Worm (Caenorhabditis elegans) whole organism, L4 larva: ENCODE data around the gene Y57G11C.40.

Experiments used
- F26F4.8 ChIP-seq: fragments of 200-800 bp; sonication (Bioruptor generic); conservative IDR thresholded peaks from 2 replicates; pipeline ENCODE4 v1.3.6; 2022; ENCODE audit warnings: missing genetic modification characterization, missing compliant biosample characterization
- F49E8.2 ChIP-seq: sonication (generic microtip); optimal IDR thresholded peaks from 2 replicates; lab custom pipeline; 2016; ENCODE audit warnings: missing compliant biosample characterization, mild to moderate bottlenecking, missing genetic modification characterization, borderline replicate concordance
- T26A8.4 ChIP-seq: fragments of 200-800 bp; sonication (Bioruptor generic); IDR thresholded peaks from 2 replicates; pipeline ENCODE4 v1.3.6; 2022; ENCODE audit warnings: missing genetic modification characterization, missing compliant biosample characterization
- daf-12 ChIP-seq: fragments of 150-350 bp; optimal IDR thresholded peaks from 2 replicates; lab custom pipeline; 2014; ENCODE audit warnings: missing biosample characterization, missing genetic modification reagents, missing genetic modification characterization
- daf-8 ChIP-seq: fragments of 200-800 bp; sonication (Bioruptor generic); IDR thresholded peaks from 2 replicates; pipeline ENCODE4 v1.3.6; 2022; ENCODE audit warnings: missing genetic modification characterization, missing compliant biosample characterization
- dmd-6 ChIP-seq: fragments of 200-800 bp; sonication (Bioruptor generic); IDR thresholded peaks from 2 replicates; pipeline ENCODE4 v1.3.6; 2022; ENCODE audit warnings: missing genetic modification reagents, missing genetic modification characterization, missing compliant biosample characterization
- dmd-9 ChIP-seq: fragments of 200-800 bp; sonication (Bioruptor generic); IDR thresholded peaks from 2 replicates; pipeline ENCODE4 v1.3.6; 2022; ENCODE audit warnings: missing genetic modification reagents, missing genetic modification characterization, missing compliant biosample characterization
- gei-8 ChIP-seq: fragments of 200-800 bp; sonication (Bioruptor generic); optimal IDR thresholded peaks from 2 replicates; lab custom pipeline; 2018; ENCODE audit warnings: mild to moderate bottlenecking, missing genetic modification characterization, missing compliant biosample characterization
- pha-4 ChIP-seq, 2 experiments: fragments of 150-350 bp in 1 of 2; fragments of 200-800 bp in 1 of 2; sonication (Bioruptor generic) in 1 of 2; IDR thresholded peaks in 1 of 2; optimal IDR thresholded peaks in 1 of 2; 2 replicates each; pipeline versions ENCODE4 v1.3.6 to Lab custom; 2014 to 2022; ENCODE audit warnings: missing genetic modification characterization in 2 of 2, missing genetic modification reagents in 2 of 2, missing biosample characterization in 1 of 2, missing compliant biosample characterization in 1 of 2
- pqm-1 ChIP-seq: sonication (generic microtip); optimal IDR thresholded peaks from 2 replicates; lab custom pipeline; 2017; ENCODE audit warnings: missing biosample characterization, missing genetic modification characterization
- spr-3 ChIP-seq: fragments of 200-800 bp; sonication (Bioruptor generic); optimal IDR thresholded peaks from 2 replicates; lab custom pipeline; 2018; ENCODE audit warnings: mild to moderate bottlenecking, missing genetic modification characterization, missing compliant biosample characterization

ce11 chrIV:14679060-14679459, 25.0 kb downstream of the Y57G11C.40 start:
- TF ChIP-seq F26F4.8 (no peak), pqm-1 (tag; lab: Kevin White, UChicago) (no peak), pha-4 (GFP tag; IDR thresholded peaks at IDR 0.05; lab: Robert Waterston, UW) (no peak), pha-4 (tag; optimal IDR thresholded peaks at IDR 0.05; lab: Kevin White, UChicago) (no peak), T26A8.4 (GFP tag; lab: Robert Waterston, UW) (no peak), spr-3 (GFP tag; lab: Kevin White, UChicago) (no peak), dmd-9 (GFP tag; lab: Robert Waterston, UW) (no peak), dmd-6 (GFP tag; lab: Robert Waterston, UW) (no peak), daf-8 (GFP tag; lab: Robert Waterston, UW) (no peak), daf-12 (tag; lab: Kevin White, UChicago) (no peak), F49E8.2 (tag; lab: Kevin White, UChicago) (no peak), gei-8 (GFP tag; lab: Kevin White, UChicago) (no peak)
